Fruit fly (Drosophila melanogaster): ENCODE data around the gene Pglym78.

Gene Pglym78

dm6 chr3R:29138961-29139527, 9.0 kb upstream of the Pglym78 start (continued):
- TF ChIP-seq CG12219 (GFP tag; optimal IDR thresholded peaks at IDR 0.05) (no peak), CG11695 (GFP tag; IDR thresholded peaks at IDR 0.05) (0 out of 3 replicates have a peak, but pooled peaks have one; percentile 19), CG6765 (GFP tag; optimal IDR thresholded peaks at IDR 0.05) (no peak), h (optimal IDR thresholded peaks at IDR 0.05) (no peak), CTCF (GFP tag; optimal IDR thresholded peaks at IDR 0.05) (no peak), CG7372 (GFP tag; IDR thresholded peaks at IDR 0.05) (no peak), Rx (GFP tag; IDR thresholded peaks at IDR 0.05) (no peak), pita (GFP tag; optimal IDR thresholded peaks at IDR 0.05) (no peak), lola (GFP tag; optimal IDR thresholded peaks at IDR 0.05) (no peak), CG15514 (GFP tag; optimal IDR thresholded peaks at IDR 0.05) (no peak), cg (GFP tag; optimal IDR thresholded peaks at IDR 0.05) (peak; percentile 6), CG4854 (GFP tag; optimal IDR thresholded peaks at IDR 0.05) (no peak), lilli (GFP tag; optimal IDR thresholded peaks at IDR 0.05) (peak; percentile 9), hbn (GFP tag; IDR thresholded peaks at IDR 0.05; ENCODE audit: partially characterized antibody) (no peak), CG1024 (GFP tag; IDR thresholded peaks at IDR 0.05) (no peak), tll (GFP tag; optimal IDR thresholded peaks at IDR 0.05) (no peak), CG3726 (GFP tag; IDR thresholded peaks at IDR 0.05) (no peak), CG15269 (tag; optimal IDR thresholded peaks at IDR 0.05) (peak; percentile 38), CG6683 (GFP tag; optimal IDR thresholded peaks at IDR 0.05) (no peak), chinmo (GFP tag; IDR thresholded peaks at IDR 0.05; ENCODE audit: partially characterized antibody) (no peak), CG6254 (GFP tag; optimal IDR thresholded peaks at IDR 0.05) (no peak), Stat92E (GFP tag; optimal IDR thresholded peaks at IDR 0.05) (no peak), Adf1 (GFP tag; IDR thresholded peaks at IDR 0.05) (no peak), sr (GFP tag; IDR thresholded peaks at IDR 0.05) (no peak), fu2 (GFP tag; optimal IDR thresholded peaks at IDR 0.05) (no peak), CG1603 (tag; optimal IDR thresholded peaks at IDR 0.05) (peak; percentile 41), Lhr (GFP tag; optimal IDR thresholded peaks at IDR 0.05) (no peak), HLH54F (GFP tag; optimal IDR thresholded peaks at IDR 0.05) (no peak), CG30403 (GFP tag; optimal IDR thresholded peaks at IDR 0.05) (peak; percentile 15), HmgD (GFP tag; optimal IDR thresholded peaks at IDR 0.05) (no peak), zfh2 (GFP tag; optimal IDR thresholded peaks at IDR 0.05) (no peak), gt (GFP tag; IDR thresholded peaks at IDR 0.05) (no peak), Ssrp (tag; optimal IDR thresholded peaks at IDR 0.05) (no peak), wek (GFP tag; optimal IDR thresholded peaks at IDR 0.05) (no peak), caup (GFP tag; optimal IDR thresholded peaks at IDR 0.05; ENCODE audit: severe bottlenecking) (no peak), org-1 (GFP tag; optimal IDR thresholded peaks at IDR 0.05) (no peak), CG15073 (GFP tag; optimal IDR thresholded peaks at IDR 0.05) (no peak), Fer1 (GFP tag; optimal IDR thresholded peaks at IDR 0.05) (no peak), Atf3 (GFP tag; optimal IDR thresholded peaks at IDR 0.05) (no peak), Ada2b (GFP tag; IDR thresholded peaks at IDR 0.05) (no peak; the same call in 1 of the 2 replicates), CG10209 (GFP tag; optimal IDR thresholded peaks at IDR 0.05) (no peak), fd96Cb (tag; optimal IDR thresholded peaks at IDR 0.05) (peak; percentile 4), CG18011 (GFP tag; optimal IDR thresholded peaks at IDR 0.05) (no peak), danr (GFP tag; IDR thresholded peaks at IDR 0.05) (no peak), btn (GFP tag; optimal IDR thresholded peaks at IDR 0.05) (no peak), Oli (tag; optimal IDR thresholded peaks at IDR 0.05) (peak; percentile 11), NC2α (GFP tag; optimal IDR thresholded peaks at IDR 0.05) (no peak), CG10274 (GFP tag; optimal IDR thresholded peaks at IDR 0.05) (no peak), CG13624 (GFP tag; optimal IDR thresholded peaks at IDR 0.05) (no peak), Pdp1 (GFP tag; optimal IDR thresholded peaks at IDR 0.05) (no peak)

Data from whole organism, embryonic.